Fruit fly (Drosophila melanogaster) whole organism, embryonic: Measurements from ENCODE around the gene CG7694.

Experiments
- CG13296 ChIP-seq: fragments of 200-800 bp; sonication (Bioruptor generic); optimal IDR thresholded peaks from 3 replicates; lab custom pipeline; 2018; ENCODE audit warnings: missing biosample characterization, mild to moderate bottlenecking, missing genetic modification characterization
- CG2202 ChIP-seq: fragments of 200-800 bp; sonication (Bioruptor generic); optimal IDR thresholded peaks from 2 replicates; lab custom pipeline; 2018; ENCODE audit warnings: missing biosample characterization, mild to moderate bottlenecking, missing genetic modification characterization
- HLH3B ChIP-seq: fragments of 200-800 bp; sonication (Bioruptor generic); IDR thresholded peaks from 2 replicates; pipeline ENCODE4 v1.3.6; 2022; ENCODE audit warnings: missing biosample characterization, missing genetic modification characterization
- ac ChIP-seq: fragments of 200-800 bp; sonication (Bioruptor generic); optimal IDR thresholded peaks from 3 replicates; lab custom pipeline; 2017; ENCODE audit warnings: missing biosample characterization, mild to moderate bottlenecking, missing genetic modification characterization
- ase ChIP-seq: fragments of 200-800 bp; sonication (Bioruptor generic); IDR thresholded peaks from 3 replicates; pipeline ENCODE4 v1.3.6; 2022; ENCODE audit warnings: missing biosample characterization, missing genetic modification characterization
- kay ChIP-seq: fragments of 200-800 bp; sonication (Bioruptor generic); optimal IDR thresholded peaks from 2 replicates; lab custom pipeline; 2016; ENCODE audit warnings: missing biosample characterization, missing genetic modification characterization
- nerfin-1 ChIP-seq: fragments of 200-800 bp; sonication (Bioruptor generic); optimal IDR thresholded peaks from 3 replicates; lab custom pipeline; 2019; ENCODE audit warnings: missing biosample characterization, mild to moderate bottlenecking, missing genetic modification characterization, moderate library complexity
- toy ChIP-seq: fragments of 200-800 bp; sonication (Bioruptor generic); IDR thresholded peaks from 2 replicates; pipeline ENCODE4 v1.3.6; 2022; ENCODE audit warnings: missing biosample characterization, missing genetic modification characterization
- zf30C ChIP-seq: fragments of 200-800 bp; sonication (Bioruptor generic); optimal IDR thresholded peaks from 3 replicates; lab custom pipeline; 2018; ENCODE audit warnings: missing biosample characterization, mild to moderate bottlenecking, missing genetic modification characterization

DNA sequence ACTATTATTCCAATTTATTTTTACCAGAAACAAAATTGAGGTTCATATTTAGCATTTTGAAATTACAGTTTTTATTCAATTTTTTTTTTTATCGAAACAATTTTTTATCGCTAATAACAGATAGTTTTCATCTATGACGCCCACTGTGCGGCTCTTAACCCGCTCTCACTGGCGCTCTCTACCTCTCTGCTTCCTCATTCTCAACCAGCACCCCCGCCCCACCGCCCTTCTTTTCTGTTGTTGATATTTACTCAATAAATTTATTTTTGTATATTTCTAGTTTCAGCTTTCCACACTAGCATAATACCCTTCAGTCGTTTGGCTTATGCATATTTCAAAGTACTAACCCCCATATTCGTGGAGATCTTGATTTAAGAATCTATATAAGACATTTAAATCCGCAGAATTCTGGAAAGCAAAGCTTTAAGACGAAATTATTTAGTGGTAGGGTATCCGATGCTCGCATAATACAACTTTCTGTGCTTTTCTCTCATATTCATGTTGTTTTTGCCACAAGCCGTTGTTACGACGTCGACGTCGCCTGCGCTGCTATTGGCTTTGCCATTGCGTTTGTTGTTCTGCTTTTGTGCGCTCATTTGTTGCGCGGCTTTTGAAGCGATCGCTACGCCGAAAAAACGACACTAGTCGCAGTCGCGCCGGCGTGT, 11.1 kb downstream of the CG7694 start:
- peak; percentile 78 for TF ChIP-seq ac (GFP tag; lab: Kevin White, UChicago)
- TF ChIP-seq ase (GFP tag; lab: Robert Waterston, UW) = peak; percentile 94
- peak; percentile 77 for TF ChIP-seq toy (GFP tag; lab: Robert Waterston, UW)
- peak; percentile 95 for TF ChIP-seq kay (GFP tag; lab: Kevin White, UChicago)
- TF ChIP-seq nerfin-1 = peak; percentile 94
- peak; percentile 94 for TF ChIP-seq HLH3B (GFP tag; lab: Robert Waterston, UW)
- peak; percentile 95 for TF ChIP-seq CG13296
- TF ChIP-seq CG2202 = peak; percentile 96
- no peak for TF ChIP-seq zf30C (GFP tag; lab: Kevin White, UChicago)
